Fruit fly (Drosophila melanogaster) whole organism, embryonic: Measurements from ENCODE around the gene CG34296.

Source experiments
- Ada2b ChIP-seq: fragments of 200-800 bp; sonication (Bioruptor generic); IDR thresholded peaks from 2 replicates; pipeline ENCODE4 v1.3.6; 2022; ENCODE audit warnings: missing biosample characterization, missing genetic modification characterization
- Antp ChIP-seq: fragments of 200-800 bp; sonication (Bioruptor generic); optimal IDR thresholded peaks from 3 replicates; lab custom pipeline; 2016; ENCODE audit warnings: missing biosample characterization, missing genetic modification characterization
- Asciz ChIP-seq: fragments of 200-800 bp; sonication (Bioruptor generic); optimal IDR thresholded peaks from 2 replicates; lab custom pipeline; 2017; ENCODE audit warnings: missing biosample characterization, mild to moderate bottlenecking, missing genetic modification characterization, missing genetic modification reagents
- Bgb ChIP-seq: fragments of 200-800 bp; sonication (Bioruptor generic); IDR thresholded peaks from 2 replicates; pipeline ENCODE4 v1.3.6; 2022; ENCODE audit warnings: missing biosample characterization, missing genetic modification characterization; ENCODE audit not compliant: partially characterized antibody
- CG12071 ChIP-seq: fragments of 200-800 bp; sonication (Bioruptor generic); optimal IDR thresholded peaks from 3 replicates; lab custom pipeline; 2018; ENCODE audit warnings: missing biosample characterization, mild to moderate bottlenecking, missing genetic modification characterization
- CG12236 ChIP-seq: fragments of 200-800 bp; sonication (Bioruptor generic); optimal IDR thresholded peaks from 2 replicates; lab custom pipeline; 2016; ENCODE audit warnings: missing biosample characterization, missing genetic modification characterization
- CG13424 ChIP-seq: fragments of 200-800 bp; sonication (Bioruptor generic); optimal IDR thresholded peaks from 2 replicates; lab custom pipeline; 2019; ENCODE audit warnings: missing biosample characterization, mild to moderate bottlenecking, missing genetic modification characterization, moderate library complexity
- CG17361 ChIP-seq: fragments of 200-800 bp; sonication (Bioruptor generic); IDR thresholded peaks from 3 replicates; pipeline ENCODE4 v1.3.6; 2022; ENCODE audit warnings: missing biosample characterization, missing genetic modification characterization
- CG17568 ChIP-seq: fragments of 200-800 bp; sonication (Bioruptor generic); optimal IDR thresholded peaks from 2 replicates; lab custom pipeline; 2018; ENCODE audit warnings: missing biosample characterization, mild to moderate bottlenecking, missing genetic modification characterization, moderate library complexity
- CG17802 ChIP-seq: fragments of 200-800 bp; sonication (Bioruptor generic); optimal IDR thresholded peaks from 2 replicates; lab custom pipeline; 2018; ENCODE audit warnings: missing biosample characterization, mild to moderate bottlenecking, missing genetic modification characterization, moderate library complexity
- CG2116 ChIP-seq: fragments of 200-800 bp; sonication (Bioruptor generic); optimal IDR thresholded peaks from 3 replicates; lab custom pipeline; 2018; ENCODE audit warnings: missing biosample characterization, mild to moderate bottlenecking, missing genetic modification characterization
- CG30431 ChIP-seq: fragments of 200-800 bp; sonication (Bioruptor generic); optimal IDR thresholded peaks from 2 replicates; lab custom pipeline; 2017; ENCODE audit warnings: missing biosample characterization, missing genetic modification characterization
- CG3065 ChIP-seq: fragments of 200-800 bp; sonication (Bioruptor generic); optimal IDR thresholded peaks from 2 replicates; lab custom pipeline; 2016; ENCODE audit warnings: missing biosample characterization, missing genetic modification characterization
- CG31365 ChIP-seq: fragments of 200-800 bp; sonication (Bioruptor generic); optimal IDR thresholded peaks from 2 replicates; lab custom pipeline; 2018; ENCODE audit warnings: missing biosample characterization, mild to moderate bottlenecking, missing genetic modification characterization
- CG32532 ChIP-seq: fragments of 200-800 bp; sonication (Bioruptor generic); IDR thresholded peaks from 2 replicates; pipeline ENCODE4 v1.3.6; 2022; ENCODE audit warnings: missing biosample characterization, missing genetic modification characterization
- CG3995 ChIP-seq: fragments of 200-800 bp; sonication (Bioruptor generic); optimal IDR thresholded peaks from 3 replicates; lab custom pipeline; 2016; ENCODE audit warnings: missing biosample characterization, missing genetic modification characterization
- CG4360 ChIP-seq: fragments of 200-800 bp; sonication (Bioruptor generic); IDR thresholded peaks from 2 replicates; pipeline ENCODE4 v1.3.6; 2022; ENCODE audit warnings: missing biosample characterization, missing genetic modification characterization
- CG7271 ChIP-seq: fragments of 200-800 bp; sonication (Bioruptor generic); optimal IDR thresholded peaks from 2 replicates; lab custom pipeline; 2018; ENCODE audit warnings: missing biosample characterization, mild to moderate bottlenecking, missing genetic modification characterization, moderate library complexity
- D ChIP-seq, 2 experiments: fragments of 200-800 bp in 1 of 2; fragments of >200 bp in 1 of 2; sonication (Bioruptor generic) in 1 of 2; optimal IDR thresholded peaks; 2 replicates in 1 of 2; 3 replicates in 1 of 2; lab custom pipeline; 2017; ENCODE audit warnings: mild to moderate bottlenecking in 1 of 2, missing biosample characterization in 1 of 2, missing genetic modification characterization in 1 of 2, missing genetic modification reagents in 1 of 2
- D19A ChIP-seq: fragments of 200-800 bp; optimal IDR thresholded peaks from 3 replicates; lab custom pipeline; 2019; ENCODE audit warnings: missing biosample characterization, mild to moderate bottlenecking, missing genetic modification characterization, moderate library complexity
- Deaf1 ChIP-seq: fragments of 200-800 bp; optimal IDR thresholded peaks from 3 replicates; lab custom pipeline; 2019; ENCODE audit warnings: missing biosample characterization, mild to moderate bottlenecking, missing genetic modification characterization, moderate library complexity
- Dip2 ChIP-seq: fragments of 200-800 bp; sonication (Bioruptor generic); IDR thresholded peaks from 2 replicates; pipeline ENCODE4 v1.3.6; 2022; ENCODE audit warnings: missing biosample characterization, missing genetic modification characterization
- Dp ChIP-seq: fragments of 200-800 bp; sonication (Bioruptor generic); optimal IDR thresholded peaks from 2 replicates; lab custom pipeline; 2018; ENCODE audit warnings: missing biosample characterization, mild to moderate bottlenecking, missing genetic modification characterization, moderate library complexity
- Ets65A ChIP-seq: fragments of 200-800 bp; sonication (Bioruptor generic); peaks from one replicate; lab custom pipeline; 2016; ENCODE audit warnings: missing biosample characterization, missing genetic modification characterization
- Hey ChIP-seq: fragments of 200-800 bp; sonication (Bioruptor generic); optimal IDR thresholded peaks from 3 replicates; lab custom pipeline; 2018; ENCODE audit warnings: missing biosample characterization, mild to moderate bottlenecking, missing genetic modification characterization
- Meics ChIP-seq: fragments of 200-800 bp; sonication (Bioruptor generic); optimal IDR thresholded peaks from 2 replicates; lab custom pipeline; 2017; ENCODE audit warnings: missing biosample characterization, mild to moderate bottlenecking, missing genetic modification characterization
- NfI ChIP-seq: fragments of 200-800 bp; sonication (Bioruptor generic); optimal IDR thresholded peaks from 3 replicates; lab custom pipeline; 2018; ENCODE audit warnings: missing biosample characterization, mild to moderate bottlenecking, missing genetic modification characterization, moderate library complexity
- Optix ChIP-seq: fragments of 200-800 bp; sonication (Bioruptor generic); IDR thresholded peaks from 3 replicates; pipeline ENCODE4 v1.3.6; 2022; ENCODE audit warnings: missing biosample characterization, missing genetic modification characterization
- Sin3A ChIP-seq: fragments of >200 bp; optimal IDR thresholded peaks from 2 replicates; lab custom pipeline; 2018
- Sox102F ChIP-seq: fragments of 200-800 bp; sonication (Bioruptor generic); optimal IDR thresholded peaks from 2 replicates; lab custom pipeline; 2018; ENCODE audit warnings: missing biosample characterization, mild to moderate bottlenecking, missing genetic modification characterization, moderate library complexity
- Sry-β ChIP-seq: fragments of 200-800 bp; sonication (Bioruptor generic); optimal IDR thresholded peaks from 2 replicates; lab custom pipeline; 2018; ENCODE audit warnings: missing biosample characterization, mild to moderate bottlenecking, missing genetic modification characterization, moderate library complexity
- Trl ChIP-seq, 3 experiments: fragments of >200 bp in 2 of 3; fragments of 200-800 bp in 1 of 3; sonication (Bioruptor generic) in 1 of 3; optimal IDR thresholded peaks; 2 replicates in 1 of 3; 3 replicates in 2 of 3; lab custom pipeline; 2016 to 2017; ENCODE audit warnings: missing biosample characterization in 1 of 3, missing genetic modification characterization in 1 of 3
- Vsx1 ChIP-seq: fragments of 200-800 bp; sonication (Bioruptor generic); optimal IDR thresholded peaks from 2 replicates; lab custom pipeline; 2017; ENCODE audit warnings: missing biosample characterization, mild to moderate bottlenecking, missing genetic modification characterization, missing genetic modification reagents
- Xbp1 ChIP-seq: fragments of 200-800 bp; sonication (Bioruptor generic); optimal IDR thresholded peaks from 3 replicates; lab custom pipeline; 2016; ENCODE audit warnings: missing biosample characterization, mild to moderate bottlenecking, missing genetic modification characterization
- bigmax ChIP-seq: fragments of 200-800 bp; sonication (Bioruptor generic); optimal IDR thresholded peaks from 2 replicates; lab custom pipeline; 2018; ENCODE audit warnings: missing biosample characterization, mild to moderate bottlenecking, missing genetic modification characterization
- cad ChIP-seq: fragments of >200 bp; optimal IDR thresholded peaks from 2 replicates; lab custom pipeline; 2017; ENCODE audit warnings: missing biosample characterization, missing genetic modification characterization
- croc ChIP-seq: fragments of 200-800 bp; sonication (Bioruptor generic); conservative IDR thresholded peaks from 3 replicates; pipeline ENCODE4 v1.3.6; 2022; ENCODE audit warnings: missing biosample characterization, missing genetic modification characterization
- dpn ChIP-seq, 2 experiments: fragments of 200-800 bp; sonication (Bioruptor generic); optimal IDR thresholded peaks; 3 replicates each; lab custom pipeline; 2016; ENCODE audit warnings: missing biosample characterization in 2 of 2, missing genetic modification characterization in 2 of 2
- exex ChIP-seq: fragments of 200-800 bp; sonication (Bioruptor generic); optimal IDR thresholded peaks from 4 replicates; lab custom pipeline; 2018; ENCODE audit warnings: missing biosample characterization, mild to moderate bottlenecking, missing genetic modification characterization, moderate library complexity
- gsb-n ChIP-seq: fragments of 200-800 bp; sonication (Bioruptor generic); optimal IDR thresholded peaks from 3 replicates; lab custom pipeline; 2018; ENCODE audit warnings: missing biosample characterization, mild to moderate bottlenecking, missing genetic modification characterization
- hth ChIP-seq: fragments of >200 bp; optimal IDR thresholded peaks from 2 replicates; lab custom pipeline; 2017; ENCODE audit warnings: inconsistent platforms
- lov ChIP-seq, 2 experiments: fragments of 200-800 bp in 1 of 2; fragments of >200 bp in 1 of 2; sonication (Bioruptor generic) in 1 of 2; IDR thresholded peaks in 1 of 2; optimal IDR thresholded peaks in 1 of 2; 2 replicates in 1 of 2; 3 replicates in 1 of 2; pipeline versions ENCODE4 v1.3.6 to Lab custom; 2017 to 2022; ENCODE audit warnings: missing biosample characterization in 1 of 2, missing genetic modification characterization in 1 of 2
- pan ChIP-seq, 4 experiments: fragments of >200 bp in 3 of 4; fragments of 200-800 bp in 1 of 4; sonication (Bioruptor generic) in 1 of 4; optimal IDR thresholded peaks in 3 of 4; IDR thresholded peaks in 1 of 4; 2 replicates each; pipeline versions ENCODE4 v1.3.6 to Lab custom; 2017 to 2022; ENCODE audit warnings: missing biosample characterization in 2 of 4, missing genetic modification characterization in 2 of 4, mixed read lengths in 1 of 4
- pho ChIP-seq: fragments of 200-800 bp; sonication (Bioruptor generic); optimal IDR thresholded peaks from 2 replicates; lab custom pipeline; 2016; ENCODE audit warnings: missing biosample characterization, missing genetic modification characterization
- ranshi ChIP-seq: fragments of 200-800 bp; sonication (Bioruptor generic); IDR thresholded peaks from 2 replicates; pipeline ENCODE4 v1.3.6; 2022; ENCODE audit warnings: missing biosample characterization, missing genetic modification characterization
- sens ChIP-seq: fragments of 200-800 bp; sonication (Bioruptor generic); peaks from one replicate; lab custom pipeline; 2016; ENCODE audit warnings: missing biosample characterization, missing genetic modification characterization
- toy ChIP-seq: fragments of 200-800 bp; sonication (Bioruptor generic); IDR thresholded peaks from 2 replicates; pipeline ENCODE4 v1.3.6; 2022; ENCODE audit warnings: missing biosample characterization, missing genetic modification characterization
- tx ChIP-seq: fragments of 200-800 bp; sonication (Bioruptor generic); optimal IDR thresholded peaks from 2 replicates; lab custom pipeline; 2016; ENCODE audit warnings: missing biosample characterization, missing genetic modification characterization
- wek ChIP-seq: fragments of 200-800 bp; sonication (Bioruptor generic); optimal IDR thresholded peaks from 3 replicates; lab custom pipeline; 2018; ENCODE audit warnings: missing biosample characterization, mild to moderate bottlenecking, missing genetic modification characterization, moderate library complexity
- yki ChIP-seq: fragments of >200 bp; optimal IDR thresholded peaks from 3 replicates; lab custom pipeline; 2018

CG34296 gene

dm6 chr3R:29690960-29691527 is 31.3 kb upstream of the CG34296 start (continued):
- no peak for TF ChIP-seq bigmax (GFP tag; lab: Kevin White, UChicago)
- TF ChIP-seq Xbp1 (GFP tag; lab: Kevin White, UChicago), result no peak
- TF ChIP-seq Sry-β (GFP tag; lab: Kevin White, UChicago), result no peak
- TF ChIP-seq croc (GFP tag; lab: Robert Waterston, UW), result no peak
- TF ChIP-seq CG31365 (tag; lab: Kevin White, UChicago), result no peak
- no peak for TF ChIP-seq CG7271 (tag; lab: Kevin White, UChicago)
- no peak for TF ChIP-seq CG12071 (GFP tag; lab: Kevin White, UChicago)
- no peak for TF ChIP-seq Dip2 (GFP tag; lab: Robert Waterston, UW)
- TF ChIP-seq toy (GFP tag; lab: Robert Waterston, UW), result no peak
- TF ChIP-seq exex, result no peak
- no peak for TF ChIP-seq dpn (GFP tag; optimal IDR thresholded peaks at IDR 0.05; lab: Kevin White, UChicago)
- no peak for TF ChIP-seq CG12236 (GFP tag; lab: Kevin White, UChicago)
- no peak for TF ChIP-seq Optix (GFP tag; lab: Robert Waterston, UW)
- no peak for TF ChIP-seq CG3065 (GFP tag; lab: Kevin White, UChicago)
- TF ChIP-seq Asciz (GFP tag; lab: Kevin White, UChicago), result no peak
- no peak for TF ChIP-seq Bgb (GFP tag; lab: Robert Waterston, UW)
- TF ChIP-seq Hey (tag; lab: Kevin White, UChicago), result no peak
- TF ChIP-seq sens (GFP tag; lab: Kevin White, UChicago), result no peak
- no peak for TF ChIP-seq hth (lab: Kevin White, UChicago)
- no peak for TF ChIP-seq pan (optimal IDR thresholded peaks at IDR 0.05; lab: Kevin White, UChicago)
- TF ChIP-seq pan (GFP tag; optimal IDR thresholded peaks at IDR 0.05 in 1 of 2, IDR thresholded peaks at IDR 0.05 in 1 of 2), result no peak
- TF ChIP-seq yki (lab: Kevin White, UChicago), result peak; percentile 69
- TF ChIP-seq CG4360 (GFP tag; lab: Robert Waterston, UW), result no peak
- TF ChIP-seq Meics, result no peak
- no peak for TF ChIP-seq CG17361 (GFP tag; lab: Robert Waterston, UW)
- TF ChIP-seq cad, result no peak
- no peak for TF ChIP-seq Antp (GFP tag; lab: Kevin White, UChicago)
- no peak for TF ChIP-seq Sin3A (lab: Kevin White, UChicago)
- TF ChIP-seq pho (GFP tag; lab: Kevin White, UChicago), result no peak
- no peak for TF ChIP-seq Sox102F (GFP tag; lab: Kevin White, UChicago)
- no peak for TF ChIP-seq ranshi (GFP tag; lab: Robert Waterston, UW)
- TF ChIP-seq lov (optimal IDR thresholded peaks at IDR 0.05; lab: Kevin White, UChicago), result no peak
- no peak for TF ChIP-seq lov (GFP tag; IDR thresholded peaks at IDR 0.05; lab: Robert Waterston, UW)
- no peak for TF ChIP-seq Vsx1 (GFP tag; lab: Kevin White, UChicago)
- no peak for TF ChIP-seq CG2116
- no peak for TF ChIP-seq D19A (tag; lab: Kevin White, UChicago)
- no peak for TF ChIP-seq CG17568 (GFP tag; lab: Kevin White, UChicago)
- TF ChIP-seq D (optimal IDR thresholded peaks at IDR 0.05; lab: Kevin White, UChicago), result peak; percentile 89
- TF ChIP-seq D (GFP tag; optimal IDR thresholded peaks at IDR 0.05; lab: Kevin White, UChicago), result no peak
- TF ChIP-seq NfI (GFP tag; lab: Kevin White, UChicago), result no peak
- peak; percentile 67 to 87 for TF ChIP-seq Trl (optimal IDR thresholded peaks at IDR 0.05; lab: Kevin White, UChicago)
- no peak for TF ChIP-seq Trl (GFP tag; optimal IDR thresholded peaks at IDR 0.05; lab: Kevin White, UChicago)
- TF ChIP-seq CG17802 (tag; lab: Kevin White, UChicago), result no peak
- TF ChIP-seq CG13424 (tag; lab: Kevin White, UChicago), result no peak
- no peak for TF ChIP-seq CG30431 (GFP tag; lab: Kevin White, UChicago)
- no peak for TF ChIP-seq wek (GFP tag; lab: Kevin White, UChicago)
- no peak for TF ChIP-seq gsb-n (tag; lab: Kevin White, UChicago)
- TF ChIP-seq CG3995 (GFP tag; lab: Kevin White, UChicago), result no peak
- peak; percentile 53 for TF ChIP-seq Deaf1
- no peak for TF ChIP-seq tx (GFP tag; lab: Kevin White, UChicago)
- TF ChIP-seq CG32532 (GFP tag; lab: Robert Waterston, UW), result no peak
- no peak for TF ChIP-seq Ada2b (GFP tag; lab: Robert Waterston, UW)
- TF ChIP-seq Dp (GFP tag; lab: Kevin White, UChicago), result no peak
- no peak for TF ChIP-seq Ets65A (GFP tag; lab: Kevin White, UChicago)
